Worm (Caenorhabditis elegans): ENCODE measurements around the gene C07B5.6.

C07B5.6 gene

ce11 chrX:9518719-9519118 is at the start of gene C07B5.6:
Gene C07B5.6 (plus strand): TSS chrX:9519019.
- TF ChIP-seq jun-1 (tag; optimal IDR thresholded peaks at IDR 0.05) (no peak), nfya-1 (tag; optimal IDR thresholded peaks at IDR 0.05; ENCODE audit: insufficient read depth) (no peak), lin-15B (tag; optimal IDR thresholded peaks at IDR 0.05) (no peak)

DNA sequence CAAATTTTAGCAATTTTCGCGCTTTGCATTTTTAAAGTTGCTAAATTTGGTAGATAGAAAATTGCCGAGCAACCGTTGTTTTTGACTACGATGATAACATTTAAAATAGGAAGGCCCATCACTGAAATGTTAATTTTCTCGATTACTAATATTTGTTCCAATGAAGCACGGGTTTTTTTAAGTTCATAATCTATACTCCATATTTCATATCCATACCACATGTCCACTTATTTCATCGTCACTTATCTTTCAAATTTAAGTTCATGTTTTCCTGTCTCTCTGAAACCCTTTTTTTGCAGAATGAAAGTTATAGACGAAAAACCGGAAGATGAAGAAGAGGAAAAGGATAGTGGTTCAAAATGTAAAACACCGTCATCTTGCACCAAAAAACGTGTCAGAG is 46.6 kb upstream of the C07B5.6 start, which contains the start of gene gap-2:
TSS of gene gap-2 (plus strand) at position 301 of the 400 bp plus-strand sequence.
- no peak for TF ChIP-seq jun-1 (tag; optimal IDR thresholded peaks at IDR 0.05)
- no peak for TF ChIP-seq egl-5 (tag; optimal IDR thresholded peaks at IDR 0.05)
- TF ChIP-seq nhr-43 (tag; optimal IDR thresholded peaks at IDR 0.05; ENCODE audit: poor library complexity, severe bottlenecking), result no peak
- TF ChIP-seq elt-2 (tag; optimal IDR thresholded peaks at IDR 0.05), result no peak
- no peak for TF ChIP-seq fkh-2 (tag; optimal IDR thresholded peaks at IDR 0.05)
- no peak for TF ChIP-seq elt-3 (tag; optimal IDR thresholded peaks at IDR 0.05)
- TF ChIP-seq sea-2 (GFP tag; optimal IDR thresholded peaks at IDR 0.05), result no peak
- no peak for TF ChIP-seq ZK546.5 (tag; optimal IDR thresholded peaks at IDR 0.05)
- TF ChIP-seq unc-39 (tag; optimal IDR thresholded peaks at IDR 0.05), result no peak
- TF ChIP-seq ceh-28 (tag; optimal IDR thresholded peaks at IDR 0.05), result no peak
- no peak for TF ChIP-seq zag-1 (tag; optimal IDR thresholded peaks at IDR 0.05)
- TF ChIP-seq tbx-2 (tag; optimal IDR thresholded peaks at IDR 0.05), result no peak

DNA sequence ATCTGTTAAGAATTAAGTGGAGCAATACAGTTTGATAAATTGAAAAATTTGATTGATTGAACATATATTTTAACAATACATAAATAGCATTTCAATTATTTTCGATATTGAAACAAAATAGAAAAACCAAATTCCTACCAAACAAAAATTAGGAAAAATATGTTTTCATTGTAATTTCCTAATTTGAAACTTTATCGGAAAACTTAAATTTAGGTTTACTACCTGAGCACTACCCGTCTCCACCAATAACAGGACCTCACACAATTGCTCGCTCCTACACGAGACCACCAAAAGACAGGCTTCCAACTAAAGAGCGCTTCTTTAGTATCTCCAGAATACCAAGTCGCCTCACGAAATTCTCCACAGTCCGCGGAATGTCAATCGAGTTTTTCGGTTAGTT is 42.1 kb upstream of the C07B5.6 start:
- TF ChIP-seq snpc-4 (tag; optimal IDR thresholded peaks at IDR 0.05) (no peak), unc-39 (tag; optimal IDR thresholded peaks at IDR 0.05) (no peak), pqm-1 (tag; optimal IDR thresholded peaks at IDR 0.05) (no peak), pha-4 (tag; optimal IDR thresholded peaks at IDR 0.05) (no peak), unc-62 (GFP tag; optimal IDR thresholded peaks at IDR 0.05) (no peak), elt-1 (tag; optimal IDR thresholded peaks at IDR 0.05) (no peak), nhr-23 (tag; optimal IDR thresholded peaks at IDR 0.05) (no peak), ztf-4 (tag; optimal IDR thresholded peaks at IDR 0.05) (no peak), nhr-67 (tag; optimal IDR thresholded peaks at IDR 0.05) (no peak), eor-1 (tag; optimal IDR thresholded peaks at IDR 0.05) (no peak), skn-1 (tag; optimal IDR thresholded peaks at IDR 0.05) (no peak), ceh-28 (tag; optimal IDR thresholded peaks at IDR 0.05) (no peak), elt-3 (tag; optimal IDR thresholded peaks at IDR 0.05) (no peak), fkh-2 (tag; optimal IDR thresholded peaks at IDR 0.05) (no peak), ceh-82 (tag; optimal IDR thresholded peaks at IDR 0.05) (no peak)

DNA sequence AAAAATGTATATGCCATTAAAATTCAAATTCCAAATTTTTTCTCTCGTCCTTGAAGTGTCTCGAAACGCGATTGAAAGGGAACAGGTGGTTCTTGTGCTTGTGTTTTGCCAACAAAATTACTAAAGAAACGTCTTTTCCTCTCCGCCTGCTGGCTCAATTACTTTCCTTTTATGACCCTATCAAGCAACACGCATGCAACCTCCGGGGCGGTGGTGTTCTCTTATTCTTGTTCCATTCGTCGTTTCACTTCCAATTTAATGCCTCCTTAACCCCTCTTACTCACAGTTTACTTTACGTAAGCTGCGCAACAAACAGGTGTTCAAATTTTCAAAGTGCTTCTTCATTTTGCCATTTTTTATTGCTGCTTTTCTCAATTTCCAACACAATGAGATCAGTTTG is 35.1 kb upstream of the C07B5.6 start:
- TF ChIP-seq egl-5 (tag; optimal IDR thresholded peaks at IDR 0.05) (peak; percentile 91), pha-4 (tag; optimal IDR thresholded peaks at IDR 0.05) (peak; percentile 19), fos-1 (tag; optimal IDR thresholded peaks at IDR 0.05) (no peak), unc-39 (tag; optimal IDR thresholded peaks at IDR 0.05) (no peak), fkh-10 (GFP tag; optimal IDR thresholded peaks at IDR 0.05) (no peak)

DNA sequence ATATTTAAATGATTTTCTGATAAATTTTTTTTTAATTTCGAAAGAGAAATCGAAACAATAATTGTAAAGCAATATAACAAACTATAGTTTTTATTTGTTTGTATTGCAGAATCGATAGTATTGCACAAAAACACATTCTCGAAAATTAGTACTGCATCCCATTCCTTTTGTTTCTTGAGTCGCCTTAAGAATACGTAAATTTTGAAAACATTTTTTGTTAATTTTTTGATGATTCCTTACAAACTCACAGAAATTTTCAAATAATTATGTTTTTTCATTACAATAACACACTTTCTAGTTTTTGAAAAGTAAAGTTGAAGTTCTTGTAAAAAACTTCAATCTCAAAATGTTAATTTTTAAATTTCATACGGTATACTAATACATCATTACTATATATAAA is 32.7 kb upstream of the C07B5.6 start:
- TF ChIP-seq ztf-4 (tag; optimal IDR thresholded peaks at IDR 0.05), result no peak
- TF ChIP-seq nhr-43 (tag; optimal IDR thresholded peaks at IDR 0.05; ENCODE audit: poor library complexity, severe bottlenecking), result no peak
- TF ChIP-seq pqm-1 (tag; optimal IDR thresholded peaks at IDR 0.05), result no peak
- no peak for TF ChIP-seq nhr-23 (tag; optimal IDR thresholded peaks at IDR 0.05)
- no peak for TF ChIP-seq ztf-11 (tag; optimal IDR thresholded peaks at IDR 0.05)
- no peak for TF ChIP-seq nhr-11 (tag; optimal IDR thresholded peaks at IDR 0.05)
- no peak for TF ChIP-seq nhr-237 (tag; optimal IDR thresholded peaks at IDR 0.05)
- no peak for TF ChIP-seq ceh-28 (tag; optimal IDR thresholded peaks at IDR 0.05)
- TF ChIP-seq nhr-25 (tag; optimal IDR thresholded peaks at IDR 0.05), result no peak
- TF ChIP-seq pha-4 (tag; optimal IDR thresholded peaks at IDR 0.05), result no peak
- TF ChIP-seq nhr-67 (tag; optimal IDR thresholded peaks at IDR 0.05), result no peak

DNA sequence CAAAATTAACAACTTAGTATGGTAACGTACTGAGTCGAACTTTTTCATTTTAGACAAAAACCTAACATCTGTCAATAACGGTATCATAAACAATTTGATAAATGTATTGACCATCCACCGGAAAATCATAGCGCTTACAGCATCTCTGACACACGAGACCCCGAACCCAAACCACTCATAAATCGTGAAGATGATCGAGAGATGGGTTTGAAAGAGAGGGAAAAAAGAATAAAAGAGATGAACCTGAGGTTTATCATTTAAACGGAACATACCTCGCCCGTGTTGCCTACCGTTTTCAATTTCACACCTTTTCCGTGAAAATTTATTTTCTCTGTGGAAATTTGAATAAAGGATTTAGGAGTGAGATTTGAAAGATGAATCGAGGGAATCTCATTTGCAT is 29.2 kb upstream of the C07B5.6 start:
- TF ChIP-seq unc-39 (tag; optimal IDR thresholded peaks at IDR 0.05) (no peak), nhr-77 (tag; optimal IDR thresholded peaks at IDR 0.05) (no peak), mdl-1 (tag; optimal IDR thresholded peaks at IDR 0.05) (no peak), nfya-1 (tag; optimal IDR thresholded peaks at IDR 0.05; ENCODE audit: insufficient read depth) (peak; percentile 7), daf-12 (tag; optimal IDR thresholded peaks at IDR 0.05) (no peak), sea-2 (GFP tag; optimal IDR thresholded peaks at IDR 0.05) (no peak)
